Worm (Caenorhabditis elegans) whole organism, dauer: Measurements from ENCODE around the gene puf-7.

ENCODE experiments used
- unc-62 ChIP-seq: sonication (generic microtip); optimal IDR thresholded peaks from 2 replicates; lab custom pipeline; 2017; ENCODE audit warnings: missing biosample characterization, missing genetic modification reagents, missing genetic modification characterization

The puf-7 gene

ce11 chrIV:5501414-5501813 is 14.9 kb downstream of the puf-7 start:
- TF ChIP-seq unc-62: no peak

- TF ChIP-seq unc-62: no peak
Measured at ce11 chrIV:5502610-5503009, 16.1 kb downstream of the puf-7 start.

ce11 chrIV:5506642-5507041 is 20.1 kb downstream of the puf-7 start:
- TF ChIP-seq unc-62: no peak

ce11 chrIV:5507754-5508153 is 21.2 kb downstream of the puf-7 start:
- no peak for TF ChIP-seq unc-62

- no peak for TF ChIP-seq unc-62
Measured at ce11 chrIV:5514789-5515188, 28.3 kb downstream of the puf-7 start.

ce11 chrIV:5519044-5519443 is 32.5 kb downstream of the puf-7 start:
- no peak for TF ChIP-seq unc-62

ce11 chrIV:5526711-5527383 is 40.3 kb downstream of the puf-7 start:
- no peak for TF ChIP-seq unc-62

ce11 chrIV:5528285-5528684 is 41.8 kb downstream of the puf-7 start, which contains the start of gene unc-5:
Gene unc-5, minus strand, starts transcription at chrIV:5528338.
- TF ChIP-seq unc-62: no peak

- no peak for TF ChIP-seq unc-62
Measured at ce11 chrIV:5530980-5531379, 44.5 kb downstream of the puf-7 start.

- TF ChIP-seq unc-62: no peak
Measured at ce11 chrIV:5533556-5533955, 47.0 kb downstream of the puf-7 start.

- TF ChIP-seq unc-62: no peak
Measured at ce11 chrIV:5534596-5534995, 48.1 kb downstream of the puf-7 start.

ce11 chrIV:5535780-5536179 is 49.3 kb downstream of the puf-7 start:
- no peak for TF ChIP-seq unc-62

- TF ChIP-seq unc-62: no peak
Measured at ce11 chrIV:5537813-5538538, 51.5 kb downstream of the puf-7 start, which contains the start of the genes fem-1 and drp-1. Gene fem-1, minus strand, starts transcription at chrIV:5537962. Gene drp-1, plus strand, starts transcription at chrIV:5538488.
